Fruit fly (Drosophila melanogaster): ENCODE results near the gene bigmax.
A peak's percentile ranks its signal among the peaks of the same experiment; 100 is the strongest.

The bigmax gene

dm6 chr3R:27263434-27264215 is 24.7 kb downstream of the bigmax start, which contains the start of gene woc (continued):
- no peak for TF ChIP-seq CG11723 (GFP tag; optimal IDR thresholded peaks at IDR 0.05)
- peak; percentile 56 for TF ChIP-seq NC2β (GFP tag; optimal IDR thresholded peaks at IDR 0.05)
- peak; percentile 45; the same call in 1 of the 2 replicates for TF ChIP-seq CG14014 (GFP tag; IDR thresholded peaks at IDR 0.05)
- TF ChIP-seq lilli (GFP tag; optimal IDR thresholded peaks at IDR 0.05), result peak; percentile 79
- TF ChIP-seq CG2199 (GFP tag; IDR thresholded peaks at IDR 0.05), result no peak
- TF ChIP-seq D (optimal IDR thresholded peaks at IDR 0.05), result peak; percentile 91
- TF ChIP-seq D (GFP tag; optimal IDR thresholded peaks at IDR 0.05), result no peak
- no peak for TF ChIP-seq grau (tag; optimal IDR thresholded peaks at IDR 0.05)
- no peak for TF ChIP-seq Nf-YA (GFP tag; IDR thresholded peaks at IDR 0.05)
- TF ChIP-seq CG1832 (GFP tag; optimal IDR thresholded peaks at IDR 0.05), result no peak

dm6 chr3R:27253921-27254376 is 34.4 kb downstream of the bigmax start:
- TF ChIP-seq sens (GFP tag), result peak; percentile 79
- no peak for TF ChIP-seq Bteb2 (GFP tag; optimal IDR thresholded peaks at IDR 0.05)
- TF ChIP-seq CG4360 (GFP tag; IDR thresholded peaks at IDR 0.05), result 0 out of 2 replicates have a peak, but pooled peaks have one; percentile 32
- no peak for TF ChIP-seq CG14014 (GFP tag; IDR thresholded peaks at IDR 0.05)
- peak; percentile 96 for TF ChIP-seq sug (tag; optimal IDR thresholded peaks at IDR 0.05)
- no peak for TF ChIP-seq eve (GFP tag; optimal IDR thresholded peaks at IDR 0.05)
- TF ChIP-seq Nf-YA (GFP tag; IDR thresholded peaks at IDR 0.05), result no peak
- no peak for TF ChIP-seq dysf (GFP tag; IDR thresholded peaks at IDR 0.05)
- no peak for TF ChIP-seq jumu (GFP tag; optimal IDR thresholded peaks at IDR 0.05)
- TF ChIP-seq Med (GFP tag), result peak; percentile 49
- no peak for TF ChIP-seq wor (GFP tag; IDR thresholded peaks at IDR 0.05)
- peak; percentile 28 for TF ChIP-seq CG1233 (GFP tag; optimal IDR thresholded peaks at IDR 0.05)
- no peak for TF ChIP-seq CG13287 (GFP tag; IDR thresholded peaks at IDR 0.05; ENCODE audit: partially characterized antibody)
- TF ChIP-seq bsh (GFP tag; optimal IDR thresholded peaks at IDR 0.05), result peak in 1 of 2 experiments; percentile 52
- peak; percentile 24; the same call in 1 of the 2 replicates for TF ChIP-seq Xrp1 (GFP tag; IDR thresholded peaks at IDR 0.05)
- no peak for TF ChIP-seq sd (tag; optimal IDR thresholded peaks at IDR 0.05)
- TF ChIP-seq CG2875 (GFP tag; optimal IDR thresholded peaks at IDR 0.05), result peak; percentile 41
- no peak for TF ChIP-seq Atf6 (GFP tag; IDR thresholded peaks at IDR 0.05)
- TF ChIP-seq wek (GFP tag; optimal IDR thresholded peaks at IDR 0.05), result peak; percentile 22
- peak; percentile 31 for TF ChIP-seq CG6813 (GFP tag; optimal IDR thresholded peaks at IDR 0.05)
- TF ChIP-seq CG17912 (GFP tag; optimal IDR thresholded peaks at IDR 0.05), result peak; percentile 18
- TF ChIP-seq ATbp (GFP tag; optimal IDR thresholded peaks at IDR 0.05), result peak; percentile 61
- peak; percentile 3 for TF ChIP-seq cg (GFP tag; optimal IDR thresholded peaks at IDR 0.05)
- TF ChIP-seq mirr (GFP tag; optimal IDR thresholded peaks at IDR 0.05), result peak; percentile 32
- peak; percentile 11 for TF ChIP-seq CG15479 (GFP tag; optimal IDR thresholded peaks at IDR 0.05)

DNA sequence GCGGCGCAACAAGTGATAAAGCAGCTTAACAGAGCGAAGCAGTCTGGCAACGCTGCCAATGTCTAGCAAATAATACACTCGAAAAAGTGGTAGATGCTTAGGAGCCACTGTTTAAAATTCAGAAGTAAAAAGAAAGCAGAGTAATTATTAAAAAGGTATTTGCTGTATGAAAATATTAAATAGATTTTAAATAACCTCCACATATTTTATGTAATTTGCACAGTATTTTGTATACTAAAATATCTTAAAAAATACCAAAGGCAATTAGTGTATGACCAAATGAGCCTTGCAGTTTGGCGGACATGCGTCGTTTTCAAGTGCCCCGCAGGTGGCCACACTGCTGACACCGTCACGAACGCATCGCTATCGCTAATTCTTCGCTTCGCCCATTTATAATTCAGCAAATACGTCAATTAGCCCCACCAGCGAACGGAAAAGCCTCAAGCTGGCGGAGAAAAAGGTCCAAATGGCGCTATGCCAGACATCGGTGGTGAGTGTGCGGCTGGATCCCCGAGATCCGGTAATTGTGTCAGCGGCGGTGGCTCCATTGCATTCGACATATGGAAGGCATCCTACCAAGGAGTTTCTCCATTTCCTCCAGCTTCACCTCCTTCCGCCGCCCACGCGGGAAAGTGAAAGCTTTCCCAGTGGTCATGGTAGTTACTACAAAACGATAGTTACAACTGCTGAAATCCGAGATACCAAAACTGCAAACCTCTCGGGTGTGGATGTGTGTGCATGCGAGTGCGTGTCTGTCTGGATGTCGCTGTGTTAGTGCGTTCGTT is 35.0 kb downstream of the bigmax start, which contains the start of gene pll:
Gene pll (minus strand): TSS at position 47 of the 785 bp plus-strand sequence.
- TF ChIP-seq CG7556 (GFP tag; optimal IDR thresholded peaks at IDR 0.05), result peak; percentile 72
- TF ChIP-seq Vsx1 (GFP tag; optimal IDR thresholded peaks at IDR 0.05), result no peak
- TF ChIP-seq CG3726 (GFP tag; IDR thresholded peaks at IDR 0.05), result peak; percentile 79; the same call in 2 of the 3 replicates
- TF ChIP-seq fd102C (GFP tag; optimal IDR thresholded peaks at IDR 0.05), result no peak
- TF ChIP-seq CG15514 (GFP tag; optimal IDR thresholded peaks at IDR 0.05), result peak; percentile 79
- peak; percentile 45 for TF ChIP-seq Elba2 (GFP tag; optimal IDR thresholded peaks at IDR 0.05)
- peak; percentile 40 for TF ChIP-seq CrebB (tag; optimal IDR thresholded peaks at IDR 0.05)
- peak; percentile 85 for TF ChIP-seq Mrtf (GFP tag; IDR thresholded peaks at IDR 0.05)
- peak; percentile 22 for TF ChIP-seq trh (GFP tag; optimal IDR thresholded peaks at IDR 0.05)
- peak; percentile 81 for TF ChIP-seq CG13775 (GFP tag; optimal IDR thresholded peaks at IDR 0.05)
- peak; percentile 17 for TF ChIP-seq org-1 (GFP tag; optimal IDR thresholded peaks at IDR 0.05)
- TF ChIP-seq ro (GFP tag; IDR thresholded peaks at IDR 0.05), result peak; percentile 59; the same call in 1 of the 2 replicates
- peak; percentile 71 for TF ChIP-seq bcd (GFP tag; optimal IDR thresholded peaks at IDR 0.05)
- peak; percentile 96 for TF ChIP-seq Ets65A (GFP tag)

Measured in whole organism, embryonic.